Worm (Caenorhabditis elegans) whole organism, L4 larva: ENCODE results near the gene W06G6.10.

Experiments
- R02D3.7 ChIP-seq: fragments of 150-350 bp; sonication (generic microtip); optimal IDR thresholded peaks from 3 replicates; lab custom pipeline; 2014; ENCODE audit warnings: missing biosample characterization, missing genetic modification characterization
- aha-1 ChIP-seq: fragments of 150-350 bp; peaks from one replicate; lab custom pipeline; 2014; ENCODE audit warnings: missing biosample characterization, missing genetic modification characterization
- ama-1 ChIP-seq: fragments of 150-350 bp; optimal IDR thresholded peaks from 2 replicates; lab custom pipeline; 2014; ENCODE audit warnings: inconsistent platforms, mixed read lengths
- ceh-28 ChIP-seq: fragments of 150-350 bp; optimal IDR thresholded peaks from 2 replicates; lab custom pipeline; 2014; ENCODE audit warnings: missing biosample characterization, missing genetic modification reagents, missing genetic modification characterization
- ceh-82 ChIP-seq: sonication (generic microtip); optimal IDR thresholded peaks from 2 replicates; lab custom pipeline; 2017; ENCODE audit warnings: missing biosample characterization, missing genetic modification characterization
- ctbp-1 ChIP-seq: fragments of 200-800 bp; sonication (Bioruptor generic); IDR thresholded peaks from 2 replicates; pipeline ENCODE4 v1.3.6; 2022; ENCODE audit warnings: missing genetic modification reagents, missing genetic modification characterization, missing compliant biosample characterization
- daf-16 ChIP-seq, 3 experiments: sonication (generic microtip); optimal IDR thresholded peaks; 2 replicates each; lab custom pipeline; 2016 to 2017; ENCODE audit warnings: missing genetic modification characterization in 3 of 3, missing genetic modification reagents in 3 of 3, mild to moderate bottlenecking in 2 of 3, missing compliant biosample characterization in 2 of 3, missing biosample characterization in 1 of 3, moderate library complexity in 1 of 3
- daf-8 ChIP-seq: fragments of 200-800 bp; sonication (Bioruptor generic); IDR thresholded peaks from 2 replicates; pipeline ENCODE4 v1.3.6; 2022; ENCODE audit warnings: missing genetic modification characterization, missing compliant biosample characterization
- dmd-8 ChIP-seq: fragments of 200-800 bp; sonication (Bioruptor generic); IDR thresholded peaks from 2 replicates; pipeline ENCODE4 v1.3.6; 2022; ENCODE audit warnings: missing genetic modification characterization, missing compliant biosample characterization
- dmd-9 ChIP-seq: fragments of 200-800 bp; sonication (Bioruptor generic); IDR thresholded peaks from 2 replicates; pipeline ENCODE4 v1.3.6; 2022; ENCODE audit warnings: missing genetic modification reagents, missing genetic modification characterization, missing compliant biosample characterization
- duxl-1 ChIP-seq: sonication (generic microtip); optimal IDR thresholded peaks from 2 replicates; lab custom pipeline; 2016; ENCODE audit warnings: mild to moderate bottlenecking, missing genetic modification characterization, moderate library complexity, missing compliant biosample characterization; ENCODE audit not compliant: poor library complexity
- dve-1 ChIP-seq: sonication (generic microtip); optimal IDR thresholded peaks from 2 replicates; lab custom pipeline; 2017; ENCODE audit warnings: antibody characterized with exemption, mild to moderate bottlenecking, missing genetic modification characterization, missing compliant biosample characterization; ENCODE audit not compliant: insufficient read depth
- egl-27 ChIP-seq: sonication (generic microtip); optimal IDR thresholded peaks from 3 replicates; lab custom pipeline; 2017; ENCODE audit warnings: missing biosample characterization, missing genetic modification reagents, missing genetic modification characterization
- fos-1 ChIP-seq: fragments of 150-350 bp; optimal IDR thresholded peaks from 2 replicates; lab custom pipeline; 2014; ENCODE audit warnings: missing biosample characterization, missing genetic modification characterization
- hlh-11 ChIP-seq: fragments of 200-800 bp; sonication (Bioruptor generic); optimal IDR thresholded peaks from 2 replicates; lab custom pipeline; 2018; ENCODE audit warnings: mild to moderate bottlenecking, missing genetic modification characterization, missing compliant biosample characterization
- lim-7 ChIP-seq: fragments of 200-800 bp; sonication (Bioruptor generic); IDR thresholded peaks from 2 replicates; pipeline ENCODE4 v1.3.6; 2022; ENCODE audit warnings: missing genetic modification characterization, missing compliant biosample characterization
- lin-15B ChIP-seq: fragments of 150-350 bp; sonication (generic microtip); optimal IDR thresholded peaks from 3 replicates; lab custom pipeline; 2014; ENCODE audit warnings: missing biosample characterization, missing genetic modification characterization
- madf-5 ChIP-seq, 2 experiments: fragments of 200-800 bp; sonication (Bioruptor generic); IDR thresholded peaks; 2 replicates each; pipeline ENCODE4 v1.3.6; 2022; ENCODE audit warnings: missing compliant biosample characterization in 2 of 2, missing genetic modification characterization in 2 of 2
- mep-1 ChIP-seq: fragments of 150-350 bp; sonication (generic microtip); optimal IDR thresholded peaks from 3 replicates; lab custom pipeline; 2014; ENCODE audit warnings: missing biosample characterization, missing genetic modification characterization
- nhr-10 ChIP-seq: fragments of 150-350 bp; optimal IDR thresholded peaks from 2 replicates; lab custom pipeline; 2014; ENCODE audit warnings: missing biosample characterization, missing genetic modification characterization
- nhr-237 ChIP-seq: sonication (generic microtip); optimal IDR thresholded peaks from 2 replicates; lab custom pipeline; 2017; ENCODE audit warnings: missing biosample characterization, missing genetic modification characterization
- nhr-28 ChIP-seq: fragments of 150-350 bp; optimal IDR thresholded peaks from 2 replicates; lab custom pipeline; 2014; ENCODE audit warnings: missing biosample characterization, missing genetic modification characterization
- nhr-76 ChIP-seq: fragments of 150-350 bp; optimal IDR thresholded peaks from 2 replicates; lab custom pipeline; 2014; ENCODE audit warnings: missing biosample characterization, missing genetic modification characterization
- rbr-2 ChIP-seq: sonication (generic microtip); optimal IDR thresholded peaks from 2 replicates; lab custom pipeline; 2016; ENCODE audit warnings: missing genotype, missing genetic modification characterization, missing compliant biosample characterization
- sdz-12 ChIP-seq: fragments of 200-800 bp; sonication (Bioruptor generic); optimal IDR thresholded peaks from 2 replicates; lab custom pipeline; 2018; ENCODE audit warnings: mild to moderate bottlenecking, missing genetic modification characterization, missing compliant biosample characterization
- set-16 ChIP-seq: fragments of 200-800 bp; sonication (Bioruptor generic); IDR thresholded peaks from 2 replicates; pipeline ENCODE4 v1.3.6; 2022; ENCODE audit warnings: missing genetic modification reagents, missing genetic modification characterization, missing compliant biosample characterization
- spr-3 ChIP-seq: fragments of 200-800 bp; sonication (Bioruptor generic); optimal IDR thresholded peaks from 2 replicates; lab custom pipeline; 2018; ENCODE audit warnings: mild to moderate bottlenecking, missing genetic modification characterization, missing compliant biosample characterization
- unc-39 ChIP-seq: sonication (generic microtip); optimal IDR thresholded peaks from 2 replicates; lab custom pipeline; 2017; ENCODE audit warnings: missing biosample characterization, missing genetic modification characterization
- unc-62 ChIP-seq, 3 experiments: fragments of 150-350 bp in 1 of 3; sonication (generic microtip); optimal IDR thresholded peaks in 2 of 3; peaks in 1 of 3; 1 replicate in 1 of 3; 2 replicates in 2 of 3; lab custom pipeline; 2014 to 2017; ENCODE audit warnings: missing biosample characterization in 3 of 3, missing genetic modification characterization in 3 of 3, missing genetic modification reagents in 3 of 3, missing genotype in 1 of 3
- zag-1 ChIP-seq: fragments of 150-350 bp; optimal IDR thresholded peaks from 2 replicates; lab custom pipeline; 2014; ENCODE audit warnings: missing biosample characterization, missing genetic modification characterization
- zfp-3 ChIP-seq: fragments of 200-800 bp; sonication (Bioruptor generic); conservative IDR thresholded peaks from 2 replicates; pipeline ENCODE4 v1.3.6; 2022; ENCODE audit warnings: missing genetic modification reagents, missing genetic modification characterization, missing compliant biosample characterization
- zip-2 ChIP-seq: fragments of 150-350 bp; optimal IDR thresholded peaks from 2 replicates; lab custom pipeline; 2014; ENCODE audit warnings: missing biosample characterization, missing genetic modification characterization
- ztf-7 ChIP-seq: fragments of 150-350 bp; optimal IDR thresholded peaks from 2 replicates; lab custom pipeline; 2014; ENCODE audit warnings: missing biosample characterization, missing genetic modification characterization

The W06G6.10 gene

ce11 chrV:16640366-16640765, 6.6 kb downstream of the W06G6.10 start (continued):
- TF ChIP-seq R02D3.7 (tag; lab: Kevin White, UChicago): no peak
- TF ChIP-seq nhr-28: no peak
- TF ChIP-seq ztf-7 (tag; lab: Kevin White, UChicago): no peak
- peak; percentile 74 for TF ChIP-seq duxl-1 (tag; lab: Kevin White, UChicago)
- TF ChIP-seq set-16 (GFP tag; lab: Robert Waterston, UW): no peak
- no peak for TF ChIP-seq unc-39
- no peak for TF ChIP-seq daf-16 (GFP tag; optimal IDR thresholded peaks at IDR 0.05; lab: Kevin White, UChicago)
- TF ChIP-seq daf-16 (tag; optimal IDR thresholded peaks at IDR 0.05; lab: Kevin White, UChicago): peak; percentile 42
- TF ChIP-seq ceh-28 (tag; lab: Kevin White, UChicago): no peak
- TF ChIP-seq rbr-2: no peak
- peak; percentile 81; the same call in 1 of the 2 replicates for TF ChIP-seq dmd-8 (GFP tag; lab: Robert Waterston, UW)
- no peak for TF ChIP-seq nhr-237 (tag; lab: Kevin White, UChicago)

ce11 chrV:16638204-16638603, 8.8 kb downstream of the W06G6.10 start, which contains the start of gene srw-76:
srw-76 (minus strand) TSS chrV:16638304.
- no peak for TF ChIP-seq nhr-76
- no peak for TF ChIP-seq spr-3 (GFP tag; lab: Kevin White, UChicago)
- no peak for TF ChIP-seq egl-27 (tag; lab: Kevin White, UChicago)
- TF ChIP-seq dve-1 (tag; lab: Kevin White, UChicago): no peak
- no peak for TF ChIP-seq zfp-3
- TF ChIP-seq nhr-10: no peak
- TF ChIP-seq fos-1 (tag; lab: Kevin White, UChicago): no peak
- no peak for TF ChIP-seq ama-1 (lab: Kevin White, UChicago)
- TF ChIP-seq dmd-9 (GFP tag; lab: Robert Waterston, UW): no peak
- no peak for TF ChIP-seq madf-5 (GFP tag; IDR thresholded peaks at IDR 0.05; lab: Robert Waterston, UW)
- TF ChIP-seq aha-1 (tag; lab: Kevin White, UChicago): no peak
- no peak for TF ChIP-seq sdz-12 (GFP tag; lab: Kevin White, UChicago)
- TF ChIP-seq lin-15B (tag; lab: Kevin White, UChicago): no peak
- TF ChIP-seq, all 104 proteins: peak for 0

- no peak for TF ChIP-seq nhr-76
- no peak for TF ChIP-seq ctbp-1 (GFP tag; lab: Robert Waterston, UW)
- no peak for TF ChIP-seq madf-5 (GFP tag; IDR thresholded peaks at IDR 0.05; lab: Robert Waterston, UW)
- no peak for TF ChIP-seq set-16 (GFP tag; lab: Robert Waterston, UW)
- no peak for TF ChIP-seq hlh-11
- no peak for TF ChIP-seq unc-62 (GFP tag; optimal IDR thresholded peaks at IDR 0.05 in 1 of 2; lab: Kevin White, UChicago)
- no peak for TF ChIP-seq unc-62 (tag; optimal IDR thresholded peaks at IDR 0.05; lab: Kevin White, UChicago)
Observed at ce11 chrV:16635911-16636310, 11.1 kb downstream of the W06G6.10 start, which contains the start of gene mltn-11. mltn-11 (plus strand) TSS chrV:16636186.

ce11 chrV:16629600-16629999, 17.4 kb downstream of the W06G6.10 start, which contains the start of gene srd-21:
srd-21 (plus strand) TSS chrV:16629900.
- peak in 1 of 2 experiments; percentile 27 for TF ChIP-seq unc-62 (GFP tag; optimal IDR thresholded peaks at IDR 0.05 in 1 of 2; lab: Kevin White, UChicago)
- no peak for TF ChIP-seq unc-62 (tag; optimal IDR thresholded peaks at IDR 0.05; lab: Kevin White, UChicago)
- TF ChIP-seq mep-1 (tag; lab: Kevin White, UChicago): no peak
- peak; percentile 58 for TF ChIP-seq aha-1 (tag; lab: Kevin White, UChicago)

- no peak for TF ChIP-seq zag-1 (tag; lab: Kevin White, UChicago)
- no peak for TF ChIP-seq daf-8 (GFP tag; lab: Robert Waterston, UW)
- TF ChIP-seq ceh-82 (tag; lab: Kevin White, UChicago): no peak
- no peak for TF ChIP-seq nhr-76
- TF ChIP-seq lim-7 (GFP tag; lab: Robert Waterston, UW): no peak
- no peak for TF ChIP-seq ctbp-1 (GFP tag; lab: Robert Waterston, UW)
- no peak for TF ChIP-seq zip-2 (tag; lab: Kevin White, UChicago)
- TF ChIP-seq, all 104 proteins: peak for 0
Observed at ce11 chrV:16628991-16629390, 18.0 kb downstream of the W06G6.10 start, which contains the start of gene W06G6.2. W06G6.2 (plus strand) TSS chrV:16629291.
